Fruit fly (Drosophila melanogaster): ENCODE results near the gene eIF4E1.

eIF4E1 gene

dm6 chr3L:9402157-9402890, at the start of gene eIF4E1 (continued):
- TF ChIP-seq Med (GFP tag), result peak; percentile 74
- TF ChIP-seq NK7.1 (GFP tag; optimal IDR thresholded peaks at IDR 0.05), result no peak
- no peak for TF ChIP-seq gsb (GFP tag; IDR thresholded peaks at IDR 0.05)
- no peak for TF ChIP-seq Deaf1 (tag; optimal IDR thresholded peaks at IDR 0.05)
- TF ChIP-seq CG10431 (GFP tag; optimal IDR thresholded peaks at IDR 0.05), result no peak
- peak; percentile 57; the same call in 2 of the 3 replicates for TF ChIP-seq CG34422 (GFP tag; IDR thresholded peaks at IDR 0.05)
- TF ChIP-seq CG7372 (GFP tag; IDR thresholded peaks at IDR 0.05), result no peak
- TF ChIP-seq CG12155 (GFP tag; optimal IDR thresholded peaks at IDR 0.05), result peak; percentile 11
- TF ChIP-seq Trl (optimal IDR thresholded peaks at IDR 0.05), result peak in 1 of 2 experiments; percentile 74
- no peak for TF ChIP-seq Trl (GFP tag; optimal IDR thresholded peaks at IDR 0.05)
- TF ChIP-seq crp (GFP tag; optimal IDR thresholded peaks at IDR 0.05), result peak in 1 of 2 experiments; percentile 5
- peak; percentile 79 for TF ChIP-seq Lhr (GFP tag; optimal IDR thresholded peaks at IDR 0.05)
- TF ChIP-seq CG9817 (tag; optimal IDR thresholded peaks at IDR 0.05), result no peak
- no peak for TF ChIP-seq lov (optimal IDR thresholded peaks at IDR 0.05)
- TF ChIP-seq lov (GFP tag; IDR thresholded peaks at IDR 0.05), result no peak
- TF ChIP-seq crc (GFP tag; optimal IDR thresholded peaks at IDR 0.05), result no peak
- no peak for TF ChIP-seq tio (GFP tag; optimal IDR thresholded peaks at IDR 0.05)
- TF ChIP-seq CHES-1-like (GFP tag; optimal IDR thresholded peaks at IDR 0.05), result no peak
- TF ChIP-seq MTF-1 (GFP tag; optimal IDR thresholded peaks at IDR 0.05; ENCODE audit: borderline replicate concordance), result no peak
- 0 out of 2 replicates have a peak, but pooled peaks have one; percentile 28 for TF ChIP-seq Adf1 (GFP tag; IDR thresholded peaks at IDR 0.05)
- TF ChIP-seq pfk (GFP tag; optimal IDR thresholded peaks at IDR 0.05), result no peak
- no peak for TF ChIP-seq salm (tag; optimal IDR thresholded peaks at IDR 0.05)
- no peak for TF ChIP-seq CG16779 (GFP tag; IDR thresholded peaks at IDR 0.05)
- no peak for TF ChIP-seq CG1602 (GFP tag; optimal IDR thresholded peaks at IDR 0.05)
- peak; percentile 40 for TF ChIP-seq ftz-f1 (GFP tag; optimal IDR thresholded peaks at IDR 0.05)
- TF ChIP-seq her (GFP tag; optimal IDR thresholded peaks at IDR 0.05), result peak; percentile 5
- peak; percentile 14 for TF ChIP-seq CG10147 (GFP tag; optimal IDR thresholded peaks at IDR 0.05)
- no peak for TF ChIP-seq pnt (GFP tag; optimal IDR thresholded peaks at IDR 0.05)
- no peak for TF ChIP-seq usp (GFP tag; optimal IDR thresholded peaks at IDR 0.05)
- TF ChIP-seq aop (GFP tag; IDR thresholded peaks at IDR 0.05), result no peak
- TF ChIP-seq en (GFP tag; optimal IDR thresholded peaks at IDR 0.05), result no peak
- TF ChIP-seq CG12104 (GFP tag; optimal IDR thresholded peaks at IDR 0.05), result no peak
- TF ChIP-seq CG11093 (GFP tag; IDR thresholded peaks at IDR 0.05), result no peak
- no peak for TF ChIP-seq Chrac-16 (GFP tag; optimal IDR thresholded peaks at IDR 0.05)
- no peak for TF ChIP-seq Mes4 (GFP tag; optimal IDR thresholded peaks at IDR 0.05)
- TF ChIP-seq ab (GFP tag; optimal IDR thresholded peaks at IDR 0.05), result no peak
- no peak for TF ChIP-seq CG31388 (GFP tag; optimal IDR thresholded peaks at IDR 0.05)
- TF ChIP-seq Bgb (GFP tag; IDR thresholded peaks at IDR 0.05; ENCODE audit: partially characterized antibody), result peak; percentile 86
- TF ChIP-seq grn (GFP tag; optimal IDR thresholded peaks at IDR 0.05), result peak; percentile 7
- peak; percentile 50 for TF ChIP-seq E2f2 (GFP tag; IDR thresholded peaks at IDR 0.05)
- TF ChIP-seq CG33557 (GFP tag; optimal IDR thresholded peaks at IDR 0.05), result no peak
- TF ChIP-seq CG10654 (GFP tag; optimal IDR thresholded peaks at IDR 0.05), result no peak
- peak; percentile 50 for TF ChIP-seq row (GFP tag; IDR thresholded peaks at IDR 0.05)
- TF ChIP-seq slbo (GFP tag; IDR thresholded peaks at IDR 0.05), result peak; percentile 65; the same call in 1 of the 2 replicates
- peak; percentile 89 for TF ChIP-seq Ets65A (GFP tag)
- TF ChIP-seq br (optimal IDR thresholded peaks at IDR 0.05), result no peak
- TF ChIP-seq CG31441 (GFP tag; IDR thresholded peaks at IDR 0.05), result no peak
- peak; percentile 75 for TF ChIP-seq CG33213 (GFP tag; optimal IDR thresholded peaks at IDR 0.05)
- TF ChIP-seq CG18262 (tag; optimal IDR thresholded peaks at IDR 0.05), result peak; percentile 0
- TF ChIP-seq Abd-B (GFP tag; optimal IDR thresholded peaks at IDR 0.05), result no peak
- no peak for TF ChIP-seq HHEX (GFP tag; optimal IDR thresholded peaks at IDR 0.05)
- TF ChIP-seq CG12659 (GFP tag; optimal IDR thresholded peaks at IDR 0.05), result peak; percentile 77
